Worm (Caenorhabditis elegans) whole organism, L1 larva: Measurements from ENCODE around the gene cyn-2.

Experiments
- C16A3.4 ChIP-seq: fragments of 150-350 bp; optimal IDR thresholded peaks from 2 replicates; lab custom pipeline; 2014; ENCODE audit warnings: missing biosample characterization, missing genetic modification characterization
- F16B12.6 ChIP-seq: fragments of 150-350 bp; optimal IDR thresholded peaks from 2 replicates; lab custom pipeline; 2014; ENCODE audit warnings: missing biosample characterization, missing genetic modification characterization
- aha-1 ChIP-seq: fragments of 150-350 bp; optimal IDR thresholded peaks from 2 replicates; lab custom pipeline; 2014; ENCODE audit warnings: missing biosample characterization, missing genetic modification characterization
- ama-1 ChIP-seq: fragments of 150-350 bp; optimal IDR thresholded peaks from 2 replicates; lab custom pipeline; 2014
- blmp-1 ChIP-seq: fragments of 150-350 bp; optimal IDR thresholded peaks from 2 replicates; lab custom pipeline; 2014; ENCODE audit warnings: missing biosample characterization, missing genetic modification characterization
- ceh-63 ChIP-seq: fragments of 200-800 bp; sonication (Bioruptor generic); optimal IDR thresholded peaks from 2 replicates; lab custom pipeline; 2018; ENCODE audit warnings: mild to moderate bottlenecking, missing genetic modification characterization, missing compliant biosample characterization
- ceh-8 ChIP-seq: fragments of 200-800 bp; sonication (Bioruptor generic); optimal IDR thresholded peaks from 2 replicates; lab custom pipeline; 2018; ENCODE audit warnings: mild to moderate bottlenecking, missing genetic modification characterization, moderate library complexity, missing compliant biosample characterization
- ceh-82 ChIP-seq, 3 experiments: fragments of 150-350 bp in 1 of 3; sonication (generic microtip) in 2 of 3; optimal IDR thresholded peaks; 2 replicates each; lab custom pipeline; 2014 to 2017; ENCODE audit warnings: missing biosample characterization in 3 of 3, missing genetic modification characterization in 3 of 3
- ceh-88 ChIP-seq: fragments of 200-800 bp; sonication (Bioruptor generic); IDR thresholded peaks from 2 replicates; pipeline ENCODE4 v1.3.6; 2022; ENCODE audit warnings: missing genetic modification characterization, missing compliant biosample characterization
- ceh-90 ChIP-seq: sonication (generic microtip); optimal IDR thresholded peaks from 2 replicates; lab custom pipeline; 2016; ENCODE audit warnings: missing genetic modification characterization, missing compliant biosample characterization
- dpl-1 ChIP-seq, 3 experiments: fragments of 150-350 bp in 2 of 3; sonication (generic microtip) in 1 of 3; optimal IDR thresholded peaks; 2 replicates each; lab custom pipeline; 2014 to 2017; ENCODE audit warnings: missing biosample characterization in 3 of 3, missing genetic modification characterization in 3 of 3, missing genetic modification reagents in 3 of 3
- dsc-1 ChIP-seq: sonication (generic microtip); optimal IDR thresholded peaks from 2 replicates; lab custom pipeline; 2016; ENCODE audit warnings: mild to moderate bottlenecking, missing genetic modification characterization, missing compliant biosample characterization
- egl-27 ChIP-seq, 2 experiments: fragments of 150-350 bp in 1 of 2; sonication (generic microtip); optimal IDR thresholded peaks; 3 replicates each; lab custom pipeline; 2017 to 2018; ENCODE audit warnings: missing biosample characterization in 2 of 2, missing genetic modification characterization in 2 of 2, missing genetic modification reagents in 2 of 2
- elt-3 ChIP-seq, 6 experiments: fragments of 150-350 bp in 1 of 6; sonication (generic microtip); optimal IDR thresholded peaks; 2 replicates each; lab custom pipeline; 2017 to 2018; ENCODE audit warnings: missing biosample characterization in 6 of 6, missing genetic modification characterization in 6 of 6, inconsistent platforms in 1 of 6
- fkh-10 ChIP-seq: sonication (generic microtip); optimal IDR thresholded peaks from 2 replicates; lab custom pipeline; 2017; ENCODE audit warnings: missing biosample characterization, missing genetic modification reagents, missing genetic modification characterization
- fkh-4 ChIP-seq: sonication (generic microtip); optimal IDR thresholded peaks from 2 replicates; lab custom pipeline; 2016; ENCODE audit warnings: missing compliant biosample characterization, missing genetic modification characterization, borderline replicate concordance
- fkh-8 ChIP-seq: sonication (generic microtip); optimal IDR thresholded peaks from 2 replicates; lab custom pipeline; 2016; ENCODE audit warnings: mild to moderate bottlenecking, missing genetic modification characterization, missing compliant biosample characterization
- grh-1 ChIP-seq: fragments of 200-800 bp; sonication (Bioruptor generic); IDR thresholded peaks from 2 replicates; pipeline ENCODE4 v1.3.6; 2022; ENCODE audit warnings: missing genetic modification reagents, missing genetic modification characterization, missing compliant biosample characterization
- hlh-17 ChIP-seq: fragments of 200-800 bp; sonication (Bioruptor generic); optimal IDR thresholded peaks from 2 replicates; lab custom pipeline; 2018; ENCODE audit warnings: missing genetic modification characterization, mild to moderate bottlenecking, missing compliant biosample characterization, moderate library complexity, borderline replicate concordance
- irx-1 ChIP-seq: sonication (generic microtip); optimal IDR thresholded peaks from 2 replicates; lab custom pipeline; 2016; ENCODE audit warnings: missing genetic modification characterization, missing compliant biosample characterization
- isw-1 ChIP-seq: fragments of 200-800 bp; sonication (Bioruptor generic); IDR thresholded peaks from 2 replicates; pipeline ENCODE4 v1.3.6; 2022; ENCODE audit warnings: missing genetic modification characterization, missing compliant biosample characterization
- lin-15B ChIP-seq: fragments of 150-350 bp; sonication (generic microtip); optimal IDR thresholded peaks from 3 replicates; lab custom pipeline; 2014; ENCODE audit warnings: missing biosample characterization, missing genetic modification characterization
- lin-35 ChIP-seq, 2 experiments: fragments of 150-350 bp; optimal IDR thresholded peaks; 2 replicates each; lab custom pipeline; 2014; ENCODE audit warnings: missing biosample characterization in 2 of 2, missing genetic modification characterization in 2 of 2, missing genetic modification reagents in 2 of 2
- lir-3 ChIP-seq: sonication (generic microtip); optimal IDR thresholded peaks from 2 replicates; lab custom pipeline; 2016; ENCODE audit warnings: mild to moderate bottlenecking, missing genetic modification characterization, moderate library complexity, missing compliant biosample characterization; ENCODE audit not compliant: poor library complexity
- lsy-2 ChIP-seq, 2 experiments: fragments of 150-350 bp; optimal IDR thresholded peaks; 2 replicates each; lab custom pipeline; 2014; ENCODE audit warnings: missing biosample characterization in 2 of 2, missing genetic modification characterization in 2 of 2
- mdl-1 ChIP-seq, 2 experiments: fragments of 150-350 bp; optimal IDR thresholded peaks; 2 replicates each; lab custom pipeline; 2014 to 2017; ENCODE audit warnings: missing biosample characterization in 2 of 2, missing genetic modification characterization in 2 of 2, inconsistent platforms in 1 of 2
- mef-2 ChIP-seq: fragments of 150-350 bp; optimal IDR thresholded peaks from 2 replicates; lab custom pipeline; 2014; ENCODE audit warnings: missing biosample characterization, missing genetic modification characterization
- nhr-11 ChIP-seq: fragments of 150-350 bp; optimal IDR thresholded peaks from 2 replicates; lab custom pipeline; 2014; ENCODE audit warnings: missing biosample characterization, missing genetic modification characterization
- nhr-19 ChIP-seq: fragments of 200-800 bp; sonication (Bioruptor generic); conservative IDR thresholded peaks from 2 replicates; pipeline ENCODE4 v1.3.6; 2022; ENCODE audit warnings: missing genetic modification characterization, missing compliant biosample characterization
- nhr-20 ChIP-seq: sonication (generic microtip); optimal IDR thresholded peaks from 2 replicates; lab custom pipeline; 2016; ENCODE audit warnings: mild to moderate bottlenecking, missing genetic modification characterization, missing compliant biosample characterization
- nhr-47 ChIP-seq: sonication (generic microtip); optimal IDR thresholded peaks from 2 replicates; lab custom pipeline; 2016; ENCODE audit warnings: mild to moderate bottlenecking, missing genetic modification characterization, moderate library complexity, missing compliant biosample characterization
- nhr-71 ChIP-seq: sonication (generic microtip); optimal IDR thresholded peaks from 2 replicates; lab custom pipeline; 2016; ENCODE audit warnings: mild to moderate bottlenecking, missing genetic modification characterization, moderate library complexity, missing compliant biosample characterization
- nhr-76 ChIP-seq: sonication (generic microtip); optimal IDR thresholded peaks from 2 replicates; lab custom pipeline; 2017; ENCODE audit warnings: missing biosample characterization, missing genetic modification characterization
- nhr-77 ChIP-seq: fragments of 150-350 bp; optimal IDR thresholded peaks from 2 replicates; lab custom pipeline; 2014; ENCODE audit warnings: missing biosample characterization, missing genetic modification characterization
- nhr-85 ChIP-seq: sonication (generic microtip); peaks from one replicate; lab custom pipeline; 2016; ENCODE audit warnings: missing genetic modification characterization, inconsistent platforms, missing compliant biosample characterization
- nhr-90 ChIP-seq: sonication (generic microtip); optimal IDR thresholded peaks from 2 replicates; lab custom pipeline; 2016; ENCODE audit warnings: mild to moderate bottlenecking, missing genetic modification characterization, missing compliant biosample characterization; ENCODE audit not compliant: poor library complexity
- snpc-4 ChIP-seq: fragments of 150-350 bp; optimal IDR thresholded peaks from 2 replicates; lab custom pipeline; 2014; ENCODE audit warnings: missing biosample characterization, missing genetic modification characterization
- snu-23 ChIP-seq: sonication (generic microtip); optimal IDR thresholded peaks from 2 replicates; lab custom pipeline; 2016; ENCODE audit warnings: missing genetic modification characterization, missing compliant biosample characterization
- sptf-1 ChIP-seq: fragments of 150-350 bp; optimal IDR thresholded peaks from 2 replicates; lab custom pipeline; 2014; ENCODE audit warnings: missing biosample characterization, missing genetic modification characterization
- sup-37 ChIP-seq: fragments of 200-800 bp; sonication (Bioruptor generic); optimal IDR thresholded peaks from 2 replicates; lab custom pipeline; 2018; ENCODE audit warnings: mild to moderate bottlenecking, missing genetic modification characterization, missing compliant biosample characterization
- swsn-7 ChIP-seq: sonication (generic microtip); optimal IDR thresholded peaks from 2 replicates; lab custom pipeline; 2016; ENCODE audit warnings: missing genetic modification characterization, missing compliant biosample characterization
- tbx-2 ChIP-seq: sonication (generic microtip); optimal IDR thresholded peaks from 2 replicates; lab custom pipeline; 2016; ENCODE audit warnings: missing genetic modification characterization, missing compliant biosample characterization
- tlp-1 ChIP-seq: fragments of 150-350 bp; optimal IDR thresholded peaks from 2 replicates; lab custom pipeline; 2014; ENCODE audit warnings: missing biosample characterization, missing genetic modification characterization
- unc-130 ChIP-seq: fragments of 150-350 bp; optimal IDR thresholded peaks from 2 replicates; lab custom pipeline; 2017; ENCODE audit warnings: missing biosample characterization, missing genetic modification characterization, inconsistent platforms
- unc-86 ChIP-seq: sonication (generic microtip); optimal IDR thresholded peaks from 2 replicates; lab custom pipeline; 2016; ENCODE audit warnings: missing genetic modification characterization, missing compliant biosample characterization
- vab-15 ChIP-seq: sonication (generic microtip); optimal IDR thresholded peaks from 2 replicates; lab custom pipeline; 2017; ENCODE audit warnings: missing genotype, mild to moderate bottlenecking, missing genetic modification characterization, missing compliant biosample characterization
- xbp-1 ChIP-seq: sonication (generic microtip); optimal IDR thresholded peaks from 2 replicates; lab custom pipeline; 2016; ENCODE audit warnings: missing genetic modification characterization, missing compliant biosample characterization
- zip-4 ChIP-seq: fragments of 200-800 bp; sonication (Bioruptor generic); optimal IDR thresholded peaks from 2 replicates; lab custom pipeline; 2018; ENCODE audit warnings: mild to moderate bottlenecking, missing genetic modification characterization, moderate library complexity, missing compliant biosample characterization
- ztf-11 ChIP-seq, 2 experiments: sonication (generic microtip); optimal IDR thresholded peaks; 2 replicates each; lab custom pipeline; 2016 to 2017; ENCODE audit warnings: missing genetic modification characterization in 2 of 2, missing biosample characterization in 1 of 2, missing compliant biosample characterization in 1 of 2
- ztf-4 ChIP-seq: fragments of 150-350 bp; optimal IDR thresholded peaks from 2 replicates; lab custom pipeline; 2014; ENCODE audit warnings: missing biosample characterization, missing genetic modification characterization

Gene cyn-2

ce11 chrIII:13710666-13711065, 18.2 kb downstream of the cyn-2 start (continued):
- peak; percentile 30 for TF ChIP-seq vab-15 (tag; lab: Kevin White, UChicago)
- TF ChIP-seq egl-27 (tag; optimal IDR thresholded peaks at IDR 0.05; lab: Kevin White, UChicago), result no peak
- TF ChIP-seq nhr-11 (tag; lab: Kevin White, UChicago), result no peak
- TF ChIP-seq nhr-76 (tag; lab: Kevin White, UChicago), result no peak
- TF ChIP-seq ztf-4 (tag; lab: Kevin White, UChicago), result no peak
- TF ChIP-seq dpl-1 (GFP tag; optimal IDR thresholded peaks at IDR 0.05; lab: Kevin White, UChicago), result no peak
- peak in 2 of 6 experiments; percentile 10 to 20 for TF ChIP-seq elt-3 (tag; optimal IDR thresholded peaks at IDR 0.05; lab: Kevin White, UChicago)
- no peak for TF ChIP-seq ama-1 (lab: Kevin White, UChicago)
- no peak for TF ChIP-seq ceh-90 (tag; lab: Kevin White, UChicago)
- TF ChIP-seq snpc-4, result no peak
- no peak for TF ChIP-seq C16A3.4 (tag; lab: Kevin White, UChicago)
- TF ChIP-seq nhr-85 (tag; lab: Kevin White, UChicago), result peak; percentile 85
- TF ChIP-seq fkh-4 (tag; lab: Kevin White, UChicago), result no peak
- TF ChIP-seq sptf-1 (tag; lab: Kevin White, UChicago), result no peak
- TF ChIP-seq sup-37, result no peak
- no peak for TF ChIP-seq lir-3 (tag; lab: Kevin White, UChicago)
- TF ChIP-seq tbx-2, result peak; percentile 16
- no peak for TF ChIP-seq nhr-77 (tag; lab: Kevin White, UChicago)
- no peak for TF ChIP-seq F16B12.6 (tag; lab: Kevin White, UChicago)
- no peak for TF ChIP-seq ceh-63
- no peak for TF ChIP-seq hlh-17
- TF ChIP-seq dsc-1 (tag; lab: Kevin White, UChicago), result no peak
- peak; percentile 30; the same call in 1 of the 2 replicates for TF ChIP-seq grh-1 (GFP tag; lab: Robert Waterston, UW)
- no peak for TF ChIP-seq aha-1 (tag; lab: Kevin White, UChicago)
- TF ChIP-seq nhr-71 (tag; lab: Kevin White, UChicago), result peak; percentile 36
- TF ChIP-seq swsn-7, result no peak

ce11 chrIII:13712854-13713293, 20.4 kb downstream of the cyn-2 start:
- TF ChIP-seq blmp-1 (tag; lab: Kevin White, UChicago), result peak; percentile 69
- TF ChIP-seq lir-3 (tag; lab: Kevin White, UChicago), result no peak
- TF ChIP-seq tbx-2, result peak; percentile 17
- TF ChIP-seq zip-4 (GFP tag; lab: Kevin White, UChicago), result no peak
- peak in 1 of 2 experiments; percentile 21 for TF ChIP-seq ztf-11 (tag; optimal IDR thresholded peaks at IDR 0.05; lab: Kevin White, UChicago)
- TF ChIP-seq nhr-77 (tag; lab: Kevin White, UChicago), result no peak
- 0 out of 2 replicates have a peak, but pooled peaks have one; percentile 5 for TF ChIP-seq isw-1 (GFP tag; lab: Robert Waterston, UW)
- no peak for TF ChIP-seq sup-37
- TF ChIP-seq fkh-10 (GFP tag; lab: Kevin White, UChicago), result peak; percentile 50
- no peak for TF ChIP-seq ceh-88
- no peak for TF ChIP-seq mef-2 (tag; lab: Kevin White, UChicago)
- TF ChIP-seq nhr-20 (tag; lab: Kevin White, UChicago), result peak; percentile 6
- TF ChIP-seq lin-15B, result no peak
- no peak for TF ChIP-seq grh-1 (GFP tag; lab: Robert Waterston, UW)
- no peak for TF ChIP-seq irx-1 (tag; lab: Kevin White, UChicago)
- peak; percentile 63 for TF ChIP-seq nhr-71 (tag; lab: Kevin White, UChicago)
- peak; percentile 62 for TF ChIP-seq nhr-47 (tag; lab: Kevin White, UChicago)
- no peak for TF ChIP-seq snpc-4
- no peak for TF ChIP-seq ceh-90 (tag; lab: Kevin White, UChicago)
- no peak for TF ChIP-seq F16B12.6 (tag; lab: Kevin White, UChicago)
- peak in 1 of 2 experiments; percentile 39 for TF ChIP-seq mdl-1 (tag; optimal IDR thresholded peaks at IDR 0.05; lab: Kevin White, UChicago)
- TF ChIP-seq lsy-2 (tag; optimal IDR thresholded peaks at IDR 0.05; lab: Kevin White, UChicago), result peak; percentile 8 to 36
- TF ChIP-seq lin-35 (GFP tag; optimal IDR thresholded peaks at IDR 0.05; lab: Kevin White, UChicago), result peak in 1 of 2 experiments; percentile 12
- peak; percentile 68 for TF ChIP-seq nhr-85 (tag; lab: Kevin White, UChicago)
- no peak for TF ChIP-seq nhr-19 (GFP tag; lab: Robert Waterston, UW)
- TF ChIP-seq ceh-82 (tag; optimal IDR thresholded peaks at IDR 0.05; lab: Kevin White, UChicago), result peak; percentile 9 to 22 (median 9)
- TF ChIP-seq ceh-8 (GFP tag; lab: Kevin White, UChicago), result no peak
- peak; percentile 64 for TF ChIP-seq fkh-8 (tag; lab: Kevin White, UChicago)
- TF ChIP-seq unc-130 (tag; lab: Kevin White, UChicago), result peak; percentile 25
- TF ChIP-seq tlp-1 (tag; lab: Kevin White, UChicago), result no peak
- TF ChIP-seq unc-86 (tag; lab: Kevin White, UChicago), result peak; percentile 55
- TF ChIP-seq xbp-1 (tag; lab: Kevin White, UChicago), result peak; percentile 0
- TF ChIP-seq sptf-1 (tag; lab: Kevin White, UChicago), result no peak
- no peak for TF ChIP-seq nhr-90
- TF ChIP-seq snu-23 (GFP tag; lab: Kevin White, UChicago), result peak; percentile 17
